Worm (Caenorhabditis elegans) whole organism, L1 larva: ENCODE measurements around the gene hpo-10.
A peak's percentile ranks its signal among the peaks of the same experiment; 100 is the strongest.

Experiments used
- C04F5.9 ChIP-seq: sonication (generic microtip); optimal IDR thresholded peaks from 2 replicates; lab custom pipeline; 2016; ENCODE audit warnings: missing genetic modification characterization, missing compliant biosample characterization
- Y116A8C.19 ChIP-seq: sonication (generic microtip); optimal IDR thresholded peaks from 2 replicates; lab custom pipeline; 2016; ENCODE audit warnings: missing compliant biosample characterization, missing genetic modification characterization, borderline replicate concordance
- alr-1 ChIP-seq: fragments of 200-800 bp; sonication (Bioruptor generic); optimal IDR thresholded peaks from 2 replicates; lab custom pipeline; 2018; ENCODE audit warnings: borderline replicate concordance, mild to moderate bottlenecking, missing genetic modification characterization, missing compliant biosample characterization
- aly-2 ChIP-seq: fragments of 150-350 bp; optimal IDR thresholded peaks from 2 replicates; lab custom pipeline; 2014; ENCODE audit warnings: missing biosample characterization, missing genetic modification characterization
- ama-1 ChIP-seq: fragments of 150-350 bp; optimal IDR thresholded peaks from 2 replicates; lab custom pipeline; 2014
- blmp-1 ChIP-seq: fragments of 150-350 bp; optimal IDR thresholded peaks from 2 replicates; lab custom pipeline; 2014; ENCODE audit warnings: missing biosample characterization, missing genetic modification characterization
- ceh-8 ChIP-seq: fragments of 200-800 bp; sonication (Bioruptor generic); optimal IDR thresholded peaks from 2 replicates; lab custom pipeline; 2018; ENCODE audit warnings: mild to moderate bottlenecking, missing genetic modification characterization, moderate library complexity, missing compliant biosample characterization
- ceh-82 ChIP-seq, 3 experiments: fragments of 150-350 bp in 1 of 3; sonication (generic microtip) in 2 of 3; optimal IDR thresholded peaks; 2 replicates each; lab custom pipeline; 2014 to 2017; ENCODE audit warnings: missing biosample characterization in 3 of 3, missing genetic modification characterization in 3 of 3
- ceh-90 ChIP-seq: sonication (generic microtip); optimal IDR thresholded peaks from 2 replicates; lab custom pipeline; 2016; ENCODE audit warnings: missing genetic modification characterization, missing compliant biosample characterization
- ces-1 ChIP-seq: fragments of 150-350 bp; optimal IDR thresholded peaks from 2 replicates; lab custom pipeline; 2014; ENCODE audit warnings: missing biosample characterization, missing genetic modification reagents, missing genetic modification characterization
- dpl-1 ChIP-seq, 3 experiments: fragments of 150-350 bp in 2 of 3; sonication (generic microtip) in 1 of 3; optimal IDR thresholded peaks; 2 replicates each; lab custom pipeline; 2014 to 2017; ENCODE audit warnings: missing biosample characterization in 3 of 3, missing genetic modification characterization in 3 of 3, missing genetic modification reagents in 3 of 3
- dsc-1 ChIP-seq: sonication (generic microtip); optimal IDR thresholded peaks from 2 replicates; lab custom pipeline; 2016; ENCODE audit warnings: mild to moderate bottlenecking, missing genetic modification characterization, missing compliant biosample characterization
- efl-1 ChIP-seq, 4 experiments: fragments of 150-350 bp; optimal IDR thresholded peaks in 3 of 4; peaks in 1 of 4; 1 replicate in 1 of 4; 2 replicates in 3 of 4; lab custom pipeline; 2014; ENCODE audit warnings: missing biosample characterization in 2 of 4, missing genetic modification characterization in 2 of 4, missing genetic modification reagents in 2 of 4
- efl-3 ChIP-seq: fragments of 200-800 bp; sonication (Bioruptor generic); optimal IDR thresholded peaks from 2 replicates; lab custom pipeline; 2018; ENCODE audit warnings: mild to moderate bottlenecking, missing genetic modification characterization, missing compliant biosample characterization
- egl-27 ChIP-seq, 2 experiments: fragments of 150-350 bp in 1 of 2; sonication (generic microtip); optimal IDR thresholded peaks; 3 replicates each; lab custom pipeline; 2017 to 2018; ENCODE audit warnings: missing biosample characterization in 2 of 2, missing genetic modification characterization in 2 of 2, missing genetic modification reagents in 2 of 2
- fkh-10 ChIP-seq: sonication (generic microtip); optimal IDR thresholded peaks from 2 replicates; lab custom pipeline; 2017; ENCODE audit warnings: missing biosample characterization, missing genetic modification reagents, missing genetic modification characterization
- fkh-4 ChIP-seq: sonication (generic microtip); optimal IDR thresholded peaks from 2 replicates; lab custom pipeline; 2016; ENCODE audit warnings: missing compliant biosample characterization, missing genetic modification characterization, borderline replicate concordance
- fkh-8 ChIP-seq: sonication (generic microtip); optimal IDR thresholded peaks from 2 replicates; lab custom pipeline; 2016; ENCODE audit warnings: mild to moderate bottlenecking, missing genetic modification characterization, missing compliant biosample characterization
- hpl-2 ChIP-seq: fragments of 150-350 bp; optimal IDR thresholded peaks from 2 replicates; lab custom pipeline; 2014; ENCODE audit warnings: missing biosample characterization, missing genetic modification reagents, missing genetic modification characterization
- irx-1 ChIP-seq: sonication (generic microtip); optimal IDR thresholded peaks from 2 replicates; lab custom pipeline; 2016; ENCODE audit warnings: missing genetic modification characterization, missing compliant biosample characterization
- lin-13 ChIP-seq: fragments of 150-350 bp; optimal IDR thresholded peaks from 2 replicates; lab custom pipeline; 2014; ENCODE audit warnings: missing biosample characterization, missing genetic modification reagents, missing genetic modification characterization
- lin-14 ChIP-seq: fragments of 200-800 bp; sonication (Bioruptor generic); optimal IDR thresholded peaks from 2 replicates; lab custom pipeline; 2018; ENCODE audit warnings: mild to moderate bottlenecking, missing genetic modification characterization, moderate library complexity, missing compliant biosample characterization
- lin-15B ChIP-seq: fragments of 150-350 bp; sonication (generic microtip); optimal IDR thresholded peaks from 3 replicates; lab custom pipeline; 2014; ENCODE audit warnings: missing biosample characterization, missing genetic modification characterization
- lin-39 ChIP-seq: fragments of 150-350 bp; optimal IDR thresholded peaks from 2 replicates; lab custom pipeline; 2014; ENCODE audit warnings: missing biosample characterization, missing genetic modification reagents, missing genetic modification characterization
- lsy-2 ChIP-seq, 2 experiments: fragments of 150-350 bp; optimal IDR thresholded peaks; 2 replicates each; lab custom pipeline; 2014; ENCODE audit warnings: missing biosample characterization in 2 of 2, missing genetic modification characterization in 2 of 2
- mef-2 ChIP-seq: fragments of 150-350 bp; optimal IDR thresholded peaks from 2 replicates; lab custom pipeline; 2014; ENCODE audit warnings: missing biosample characterization, missing genetic modification characterization
- nhr-11 ChIP-seq: fragments of 150-350 bp; optimal IDR thresholded peaks from 2 replicates; lab custom pipeline; 2014; ENCODE audit warnings: missing biosample characterization, missing genetic modification characterization
- nhr-19 ChIP-seq: fragments of 200-800 bp; sonication (Bioruptor generic); conservative IDR thresholded peaks from 2 replicates; pipeline ENCODE4 v1.3.6; 2022; ENCODE audit warnings: missing genetic modification characterization, missing compliant biosample characterization
- nhr-20 ChIP-seq: sonication (generic microtip); optimal IDR thresholded peaks from 2 replicates; lab custom pipeline; 2016; ENCODE audit warnings: mild to moderate bottlenecking, missing genetic modification characterization, missing compliant biosample characterization
- nhr-71 ChIP-seq: sonication (generic microtip); optimal IDR thresholded peaks from 2 replicates; lab custom pipeline; 2016; ENCODE audit warnings: mild to moderate bottlenecking, missing genetic modification characterization, moderate library complexity, missing compliant biosample characterization
- nhr-76 ChIP-seq: sonication (generic microtip); optimal IDR thresholded peaks from 2 replicates; lab custom pipeline; 2017; ENCODE audit warnings: missing biosample characterization, missing genetic modification characterization
- nhr-90 ChIP-seq: sonication (generic microtip); optimal IDR thresholded peaks from 2 replicates; lab custom pipeline; 2016; ENCODE audit warnings: mild to moderate bottlenecking, missing genetic modification characterization, missing compliant biosample characterization; ENCODE audit not compliant: poor library complexity
- pax-3 ChIP-seq: fragments of 200-800 bp; sonication (Bioruptor generic); optimal IDR thresholded peaks from 2 replicates; lab custom pipeline; 2018; ENCODE audit warnings: mild to moderate bottlenecking, missing genetic modification characterization, moderate library complexity, missing compliant biosample characterization
- rnt-1 ChIP-seq: sonication (generic microtip); optimal IDR thresholded peaks from 2 replicates; lab custom pipeline; 2016; ENCODE audit warnings: mild to moderate bottlenecking, missing genetic modification characterization, moderate library complexity, missing compliant biosample characterization
- skn-1 ChIP-seq: fragments of 150-350 bp; optimal IDR thresholded peaks from 2 replicates; lab custom pipeline; 2014; ENCODE audit warnings: missing biosample characterization, missing genetic modification characterization
- snpc-4 ChIP-seq: fragments of 150-350 bp; optimal IDR thresholded peaks from 2 replicates; lab custom pipeline; 2014; ENCODE audit warnings: missing biosample characterization, missing genetic modification characterization
- snu-23 ChIP-seq: sonication (generic microtip); optimal IDR thresholded peaks from 2 replicates; lab custom pipeline; 2016; ENCODE audit warnings: missing genetic modification characterization, missing compliant biosample characterization
- sox-4 ChIP-seq: sonication (generic microtip); optimal IDR thresholded peaks from 2 replicates; lab custom pipeline; 2016; ENCODE audit warnings: missing genetic modification characterization, missing compliant biosample characterization
- sptf-1 ChIP-seq: fragments of 150-350 bp; optimal IDR thresholded peaks from 2 replicates; lab custom pipeline; 2014; ENCODE audit warnings: missing biosample characterization, missing genetic modification characterization
- sup-37 ChIP-seq: fragments of 200-800 bp; sonication (Bioruptor generic); optimal IDR thresholded peaks from 2 replicates; lab custom pipeline; 2018; ENCODE audit warnings: mild to moderate bottlenecking, missing genetic modification characterization, missing compliant biosample characterization
- unc-130 ChIP-seq: fragments of 150-350 bp; optimal IDR thresholded peaks from 2 replicates; lab custom pipeline; 2017; ENCODE audit warnings: missing biosample characterization, missing genetic modification characterization, inconsistent platforms
- unc-86 ChIP-seq: sonication (generic microtip); optimal IDR thresholded peaks from 2 replicates; lab custom pipeline; 2016; ENCODE audit warnings: missing genetic modification characterization, missing compliant biosample characterization
- unc-98 ChIP-seq: fragments of 200-800 bp; sonication (Bioruptor generic); IDR thresholded peaks from 2 replicates; pipeline ENCODE4 v1.3.6; 2022; ENCODE audit warnings: missing genetic modification characterization, missing compliant biosample characterization
- xbp-1 ChIP-seq: sonication (generic microtip); optimal IDR thresholded peaks from 2 replicates; lab custom pipeline; 2016; ENCODE audit warnings: missing genetic modification characterization, missing compliant biosample characterization
- zag-1 ChIP-seq: fragments of 150-350 bp; optimal IDR thresholded peaks from 2 replicates; lab custom pipeline; 2014; ENCODE audit warnings: missing biosample characterization, missing genetic modification characterization
- zip-4 ChIP-seq: fragments of 200-800 bp; sonication (Bioruptor generic); optimal IDR thresholded peaks from 2 replicates; lab custom pipeline; 2018; ENCODE audit warnings: mild to moderate bottlenecking, missing genetic modification characterization, moderate library complexity, missing compliant biosample characterization
- ztf-11 ChIP-seq, 2 experiments: sonication (generic microtip); optimal IDR thresholded peaks; 2 replicates each; lab custom pipeline; 2016 to 2017; ENCODE audit warnings: missing genetic modification characterization in 2 of 2, missing biosample characterization in 1 of 2, missing compliant biosample characterization in 1 of 2
- ztf-4 ChIP-seq: fragments of 150-350 bp; optimal IDR thresholded peaks from 2 replicates; lab custom pipeline; 2014; ENCODE audit warnings: missing biosample characterization, missing genetic modification characterization

hpo-10 gene

DNA sequence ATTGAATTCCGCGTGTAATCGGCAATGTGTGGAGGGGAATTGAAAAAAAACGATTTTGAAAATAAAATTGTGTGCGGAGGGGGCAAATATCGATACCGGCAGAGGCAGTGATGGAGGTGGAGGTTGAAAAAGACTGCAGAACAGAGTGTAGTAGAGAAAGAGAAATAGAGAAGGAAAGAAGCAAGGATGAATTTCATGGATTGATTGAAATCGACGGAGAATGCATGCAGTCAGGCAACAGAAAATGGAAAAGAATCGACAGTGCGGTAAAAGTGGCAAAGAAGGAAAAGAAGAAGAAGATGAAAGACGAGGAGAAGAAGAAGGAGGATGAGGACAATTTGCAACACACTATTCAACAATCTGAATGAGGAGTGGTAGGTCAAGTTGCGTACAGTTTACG is 42.5 kb upstream of the hpo-10 start, which contains the start of gene W04D12.1 (continued):
- no peak for TF ChIP-seq nhr-19 (GFP tag; lab: Robert Waterston, UW)

DNA sequence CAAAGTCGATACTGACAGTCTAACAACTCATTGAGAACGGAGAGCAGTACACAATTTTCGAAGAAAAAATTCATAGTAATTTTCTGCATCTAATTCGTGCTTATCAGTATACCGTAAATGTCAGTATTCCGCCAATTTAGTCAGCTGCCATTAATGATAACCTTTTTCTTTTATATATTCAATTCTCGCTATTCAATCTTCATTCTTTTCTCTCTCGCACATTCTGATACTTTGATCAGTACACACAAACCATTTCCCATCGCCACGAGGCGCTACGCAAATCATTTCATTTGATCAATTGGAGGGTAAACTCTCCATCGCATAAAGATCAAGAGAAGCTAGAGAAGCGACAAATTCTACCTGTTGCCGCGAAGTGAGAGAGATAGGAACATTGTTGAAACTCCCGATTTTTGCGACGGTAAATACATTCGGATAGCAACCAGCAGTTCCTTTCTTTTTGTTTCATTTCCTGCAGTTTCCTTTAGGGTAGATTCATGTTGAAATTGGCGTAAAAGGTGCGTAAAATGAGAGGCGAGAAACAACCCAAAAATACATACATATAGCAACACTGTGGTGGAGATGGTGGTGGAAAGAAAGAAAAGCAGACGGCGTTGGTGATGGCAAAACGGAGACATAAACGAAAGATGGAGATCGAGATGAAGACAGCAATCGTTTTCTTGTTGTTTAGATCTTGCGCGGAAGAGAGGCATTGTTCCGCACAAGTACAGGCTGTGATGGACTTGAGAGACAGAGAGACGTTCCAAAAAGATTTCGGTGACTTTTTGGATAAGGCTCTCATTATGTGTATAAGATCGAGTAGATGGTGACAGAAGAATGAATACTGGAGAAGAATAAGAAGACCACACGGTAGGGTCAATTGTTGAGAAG is 40.9 kb upstream of the hpo-10 start:
- TF ChIP-seq aly-2 (tag; lab: Kevin White, UChicago) (no peak), xbp-1 (no peak), sox-4 (tag; lab: Kevin White, UChicago) (no peak), ces-1 (GFP tag; lab: Kevin White, UChicago) (no peak), hpl-2 (GFP tag; lab: Kevin White, UChicago) (no peak), blmp-1 (tag; lab: Kevin White, UChicago) (peak; percentile 83), nhr-20 (tag; lab: Kevin White, UChicago) (peak; percentile 71), ztf-4 (no peak), fkh-4 (tag; lab: Kevin White, UChicago) (no peak), nhr-90 (tag; lab: Kevin White, UChicago) (peak; percentile 62), unc-98 (GFP tag; lab: Robert Waterston, UW) (no peak), unc-86 (no peak), ama-1 (lab: Kevin White, UChicago) (peak; percentile 70), nhr-11 (tag; lab: Kevin White, UChicago) (no peak), lin-14 (peak; percentile 72), C04F5.9 (tag; lab: Kevin White, UChicago) (no peak), sptf-1 (no peak), snpc-4 (tag; lab: Kevin White, UChicago) (no peak), efl-3 (GFP tag; lab: Kevin White, UChicago) (no peak), efl-1 (optimal IDR thresholded peaks at IDR 0.05; lab: Kevin White, UChicago) (peak in 1 of 2 experiments; percentile 1), efl-1 (GFP tag; optimal IDR thresholded peaks at IDR 0.05 in 1 of 2; lab: Kevin White, UChicago) (no peak), nhr-71 (tag; lab: Kevin White, UChicago) (peak; percentile 76), zag-1 (tag; lab: Kevin White, UChicago) (no peak), dpl-1 (GFP tag; optimal IDR thresholded peaks at IDR 0.05; lab: Kevin White, UChicago) (no peak), lin-15B (no peak), skn-1 (no peak), lin-39 (tag; lab: Kevin White, UChicago) (no peak), ceh-82 (tag; optimal IDR thresholded peaks at IDR 0.05; lab: Kevin White, UChicago) (peak in 1 of 3 experiments; percentile 18), lin-13 (GFP tag; lab: Kevin White, UChicago) (no peak), fkh-10 (GFP tag; lab: Kevin White, UChicago) (no peak), ceh-8 (GFP tag; lab: Kevin White, UChicago) (no peak), snu-23 (GFP tag; lab: Kevin White, UChicago) (peak; percentile 66), fkh-8 (tag; lab: Kevin White, UChicago) (no peak), sup-37 (GFP tag; lab: Kevin White, UChicago) (no peak), alr-1 (tag; lab: Kevin White, UChicago) (no peak), unc-130 (peak; percentile 51), ztf-11 (tag; optimal IDR thresholded peaks at IDR 0.05; lab: Kevin White, UChicago) (no peak), lsy-2 (tag; optimal IDR thresholded peaks at IDR 0.05; lab: Kevin White, UChicago) (peak in 1 of 2 experiments; percentile 46), nhr-76 (no peak), irx-1 (tag; lab: Kevin White, UChicago) (no peak), zip-4 (GFP tag; lab: Kevin White, UChicago) (no peak), egl-27 (tag; optimal IDR thresholded peaks at IDR 0.05; lab: Kevin White, UChicago) (no peak), pax-3 (tag; lab: Kevin White, UChicago) (peak; percentile 54), Y116A8C.19 (tag; lab: Kevin White, UChicago) (no peak), mef-2 (tag; lab: Kevin White, UChicago) (no peak), dsc-1 (no peak), rnt-1 (no peak), nhr-19 (GFP tag; lab: Robert Waterston, UW) (peak; percentile 46), ceh-90 (no peak)
